Worm (Caenorhabditis elegans) whole organism, young adult: ENCODE measurements around the gene F44G4.6.

Experiments used
- B0035.1 ChIP-seq: sonication (generic microtip); optimal IDR thresholded peaks from 2 replicates; lab custom pipeline; 2016; ENCODE audit warnings: missing genetic modification characterization, mild to moderate bottlenecking, missing compliant biosample characterization, missing genotype, missing genetic modification reagents
- B0336.3 ChIP-seq: fragments of 200-800 bp; sonication (Bioruptor generic); IDR thresholded peaks from 2 replicates; pipeline ENCODE4 v1.3.6; 2022; ENCODE audit warnings: missing genetic modification characterization, missing compliant biosample characterization
- C06A6.2 ChIP-seq: fragments of 200-800 bp; sonication (Bioruptor generic); conservative IDR thresholded peaks from 2 replicates; pipeline ENCODE4 v1.3.6; 2022; ENCODE audit warnings: missing genetic modification characterization, missing compliant biosample characterization
- F10E7.11 ChIP-seq: sonication (generic microtip); optimal IDR thresholded peaks from 2 replicates; lab custom pipeline; 2017; ENCODE audit warnings: mild to moderate bottlenecking, missing genetic modification characterization, moderate library complexity, missing compliant biosample characterization
- F33H1.4 ChIP-seq: fragments of 200-800 bp; sonication (Bioruptor generic); IDR thresholded peaks from 2 replicates; pipeline ENCODE4 v1.3.6; 2022; ENCODE audit warnings: missing genetic modification reagents, missing genetic modification characterization, missing compliant biosample characterization
- F39B2.1 ChIP-seq: fragments of 200-800 bp; sonication (Bioruptor generic); IDR thresholded peaks from 2 replicates; pipeline ENCODE4 v1.3.6; 2022; ENCODE audit warnings: missing genetic modification reagents, missing genetic modification characterization, missing compliant biosample characterization
- F57A8.1 ChIP-seq: fragments of 200-800 bp; sonication (Bioruptor generic); optimal IDR thresholded peaks from 2 replicates; lab custom pipeline; 2018; ENCODE audit warnings: mild to moderate bottlenecking, missing genetic modification characterization, moderate library complexity, missing compliant biosample characterization
- Y53G8AR.9 ChIP-seq: fragments of 200-800 bp; sonication (Bioruptor generic); conservative IDR thresholded peaks from 2 replicates; pipeline ENCODE4 v1.3.6; 2022; ENCODE audit warnings: missing genetic modification reagents, missing genetic modification characterization, missing compliant biosample characterization
- Y56A3A.18 ChIP-seq: fragments of 200-800 bp; sonication (Bioruptor generic); IDR thresholded peaks from 2 replicates; pipeline ENCODE4 v1.3.6; 2022; ENCODE audit warnings: missing genetic modification reagents, missing genetic modification characterization, missing compliant biosample characterization
- athp-1 ChIP-seq: sonication (generic microtip); optimal IDR thresholded peaks from 2 replicates; lab custom pipeline; 2017; ENCODE audit warnings: mild to moderate bottlenecking, missing genetic modification characterization, missing compliant biosample characterization
- attf-5 ChIP-seq: fragments of 200-800 bp; sonication (Bioruptor generic); optimal IDR thresholded peaks from 2 replicates; lab custom pipeline; 2018; ENCODE audit warnings: mild to moderate bottlenecking, missing genetic modification characterization, missing compliant biosample characterization
- cebp-1 ChIP-seq, 2 experiments: fragments of 200-800 bp in 1 of 2; sonication (Bioruptor generic) in 1 of 2; sonication (generic microtip) in 1 of 2; IDR thresholded peaks in 1 of 2; optimal IDR thresholded peaks in 1 of 2; 2 replicates each; pipeline versions ENCODE4 v1.3.6 to Lab custom; 2017 to 2022; ENCODE audit warnings: missing compliant biosample characterization in 2 of 2, missing genetic modification characterization in 2 of 2, mild to moderate bottlenecking in 1 of 2, missing genetic modification reagents in 1 of 2, moderate library complexity in 1 of 2
- ceh-91 ChIP-seq: fragments of 200-800 bp; sonication (Bioruptor generic); IDR thresholded peaks from 2 replicates; pipeline ENCODE4 v1.3.6; 2022; ENCODE audit warnings: missing genetic modification reagents, missing genetic modification characterization, missing compliant biosample characterization
- chd-7 ChIP-seq: sonication (generic microtip); optimal IDR thresholded peaks from 2 replicates; lab custom pipeline; 2016; ENCODE audit warnings: mild to moderate bottlenecking, missing genetic modification characterization, moderate library complexity, missing compliant biosample characterization
- die-1 ChIP-seq: sonication (generic microtip); optimal IDR thresholded peaks from 2 replicates; lab custom pipeline; 2016; ENCODE audit warnings: missing genotype, mild to moderate bottlenecking, missing genetic modification characterization, missing compliant biosample characterization
- dpff-1 ChIP-seq: sonication (generic microtip); optimal IDR thresholded peaks from 2 replicates; lab custom pipeline; 2017; ENCODE audit warnings: mild to moderate bottlenecking, missing genetic modification characterization, missing compliant biosample characterization
- dpl-1 ChIP-seq: fragments of 150-350 bp; optimal IDR thresholded peaks from 2 replicates; lab custom pipeline; 2014; ENCODE audit warnings: missing biosample characterization, missing genetic modification reagents, missing genetic modification characterization
- gei-17 ChIP-seq: fragments of 200-800 bp; sonication (Bioruptor generic); optimal IDR thresholded peaks from 2 replicates; lab custom pipeline; 2018; ENCODE audit warnings: mild to moderate bottlenecking, missing genetic modification characterization, missing compliant biosample characterization
- lag-1 ChIP-seq: fragments of 200-800 bp; sonication (Bioruptor generic); IDR thresholded peaks from 2 replicates; pipeline ENCODE4 v1.3.6; 2022; ENCODE audit warnings: missing genetic modification reagents, missing genetic modification characterization, missing compliant biosample characterization
- lin-40 ChIP-seq: sonication (generic microtip); optimal IDR thresholded peaks from 2 replicates; lab custom pipeline; 2016; ENCODE audit warnings: missing genetic modification characterization, mild to moderate bottlenecking, missing compliant biosample characterization, missing genotype, missing genetic modification reagents
- lsy-27 ChIP-seq: sonication (generic microtip); optimal IDR thresholded peaks from 2 replicates; lab custom pipeline; 2017; ENCODE audit warnings: missing genetic modification characterization, mild to moderate bottlenecking, missing compliant biosample characterization, antibody characterized with exemption, missing genotype, borderline replicate concordance; ENCODE audit not compliant: insufficient read depth
- mes-4 ChIP-seq: sonication (generic microtip); optimal IDR thresholded peaks from 2 replicates; lab custom pipeline; 2016; ENCODE audit warnings: missing genotype, missing genetic modification characterization, missing compliant biosample characterization
- mxl-1 ChIP-seq: sonication (generic microtip); optimal IDR thresholded peaks from 2 replicates; lab custom pipeline; 2016; ENCODE audit warnings: missing genetic modification characterization, missing compliant biosample characterization
- nfya-1 ChIP-seq: sonication (generic microtip); optimal IDR thresholded peaks from 2 replicates; lab custom pipeline; 2017; ENCODE audit warnings: antibody characterized with exemption, missing compliant biosample characterization, missing genetic modification characterization, borderline replicate concordance; ENCODE audit not compliant: insufficient read depth
- nhr-80 ChIP-seq: sonication (generic microtip); optimal IDR thresholded peaks from 2 replicates; lab custom pipeline; 2016; ENCODE audit warnings: missing genetic modification characterization, missing compliant biosample characterization
- pbrm-1 ChIP-seq: fragments of 200-800 bp; sonication (Bioruptor generic); IDR thresholded peaks from 2 replicates; pipeline ENCODE4 v1.3.6; 2022; ENCODE audit warnings: missing genetic modification reagents, missing genetic modification characterization, missing compliant biosample characterization
- pha-4 ChIP-seq: fragments of 150-350 bp; sonication (generic microtip); optimal IDR thresholded peaks from 2 replicates; lab custom pipeline; 2014; ENCODE audit warnings: missing biosample characterization, missing genetic modification reagents, missing genetic modification characterization
- rcor-1 ChIP-seq: fragments of 200-800 bp; sonication (Bioruptor generic); IDR thresholded peaks from 2 replicates; pipeline ENCODE4 v1.3.6; 2022; ENCODE audit warnings: missing genetic modification reagents, missing genetic modification characterization, missing compliant biosample characterization
- repo-1 ChIP-seq: sonication (generic microtip); optimal IDR thresholded peaks from 2 replicates; lab custom pipeline; 2017; ENCODE audit warnings: mild to moderate bottlenecking, missing genetic modification characterization, missing compliant biosample characterization
- snpc-1.3 ChIP-seq: sonication (generic microtip); optimal IDR thresholded peaks from 2 replicates; lab custom pipeline; 2017; ENCODE audit warnings: missing genetic modification characterization, mild to moderate bottlenecking, missing compliant biosample characterization, antibody characterized with exemption, moderate library complexity, missing genotype, missing genetic modification reagents; ENCODE audit not compliant: insufficient read depth
- tbp1 ChIP-seq: fragments of 200-800 bp; sonication (Bioruptor generic); optimal IDR thresholded peaks from 2 replicates; lab custom pipeline; 2018; ENCODE audit warnings: mild to moderate bottlenecking, missing genetic modification characterization, missing compliant biosample characterization
- unc-130 ChIP-seq: sonication (generic microtip); optimal IDR thresholded peaks from 2 replicates; lab custom pipeline; 2016; ENCODE audit warnings: missing genetic modification reagents, missing genetic modification characterization, missing compliant biosample characterization
- unc-62 ChIP-seq: fragments of 150-350 bp; optimal IDR thresholded peaks from 2 replicates; lab custom pipeline; 2014; ENCODE audit warnings: missing biosample characterization, missing genetic modification reagents, missing genetic modification characterization
- zfh-2 ChIP-seq: fragments of 200-800 bp; sonication (Bioruptor generic); conservative IDR thresholded peaks from 2 replicates; pipeline ENCODE4 v1.3.6; 2022; ENCODE audit warnings: missing genetic modification reagents, missing genetic modification characterization, missing compliant biosample characterization
- zim-3 ChIP-seq: sonication (generic microtip); optimal IDR thresholded peaks from 2 replicates; lab custom pipeline; 2017; ENCODE audit warnings: mild to moderate bottlenecking, missing genetic modification characterization, moderate library complexity, missing compliant biosample characterization
- ztf-18 ChIP-seq: sonication (generic microtip); optimal IDR thresholded peaks from 2 replicates; lab custom pipeline; 2016; ENCODE audit warnings: missing genotype, mild to moderate bottlenecking, missing genetic modification characterization, missing compliant biosample characterization
- ztf-25 ChIP-seq: fragments of 200-800 bp; sonication (Bioruptor generic); IDR thresholded peaks from 2 replicates; pipeline ENCODE4 v1.3.6; 2022; ENCODE audit warnings: missing genetic modification reagents, missing genetic modification characterization, missing compliant biosample characterization
- ztf-28 ChIP-seq: fragments of 200-800 bp; sonication (Bioruptor generic); IDR thresholded peaks from 2 replicates; pipeline ENCODE4 v1.3.6; 2022; ENCODE audit warnings: missing genetic modification reagents, missing genetic modification characterization, missing compliant biosample characterization

The F44G4.6 gene

ce11 chrII:8990267-8990666 lies 11.3 kb downstream of the F44G4.6 start:
- TF ChIP-seq attf-5 (peak; percentile 24), ztf-25 (GFP tag; lab: Robert Waterston, UW) (no peak), chd-7 (tag; lab: Kevin White, UChicago) (no peak), unc-62 (GFP tag; lab: Kevin White, UChicago) (peak; percentile 80), ztf-28 (GFP tag; lab: Robert Waterston, UW) (no peak), ztf-18 (tag; lab: Kevin White, UChicago) (no peak), zim-3 (tag; lab: Kevin White, UChicago) (no peak), cebp-1 (GFP tag; IDR thresholded peaks at IDR 0.05; lab: Robert Waterston, UW) (peak; percentile 63; the same call in 1 of the 2 replicates), cebp-1 (tag; optimal IDR thresholded peaks at IDR 0.05; lab: Kevin White, UChicago) (peak; percentile 80), mes-4 (no peak), nhr-80 (peak; percentile 35)

ce11 chrII:8989444-8989843 lies 12.1 kb downstream of the F44G4.6 start, which contains the start of gene C18E9.9:
C18E9.9 (minus strand) TSS chrII:8989544.
- TF ChIP-seq mxl-1 (tag; lab: Kevin White, UChicago) (no peak), C06A6.2 (GFP tag; lab: Robert Waterston, UW) (no peak), F39B2.1 (no peak), F33H1.4 (GFP tag; lab: Robert Waterston, UW) (no peak), F10E7.11 (tag; lab: Kevin White, UChicago) (no peak), ceh-91 (GFP tag; lab: Robert Waterston, UW) (no peak), B0035.1 (no peak), dpff-1 (tag; lab: Kevin White, UChicago) (no peak), lag-1 (GFP tag; lab: Robert Waterston, UW) (no peak), pbrm-1 (GFP tag; lab: Robert Waterston, UW) (no peak), cebp-1 (GFP tag; IDR thresholded peaks at IDR 0.05; lab: Robert Waterston, UW) (no peak), cebp-1 (tag; optimal IDR thresholded peaks at IDR 0.05; lab: Kevin White, UChicago) (no peak), athp-1 (tag; lab: Kevin White, UChicago) (no peak), B0336.3 (GFP tag; lab: Robert Waterston, UW) (no peak), unc-130 (no peak), die-1 (tag; lab: Kevin White, UChicago) (no peak), lsy-27 (tag; lab: Kevin White, UChicago) (no peak), ztf-18 (tag; lab: Kevin White, UChicago) (no peak), tbp1 (GFP tag; lab: Kevin White, UChicago) (no peak), nfya-1 (no peak), repo-1 (tag; lab: Kevin White, UChicago) (no peak)

- TF ChIP-seq dpff-1 (tag; lab: Kevin White, UChicago) (no peak), snpc-1.3 (tag; lab: Kevin White, UChicago) (no peak), Y53G8AR.9 (GFP tag; lab: Robert Waterston, UW) (0 out of 2 replicates have a peak, but pooled peaks have one; percentile 21), dpl-1 (GFP tag; lab: Kevin White, UChicago) (no peak), gei-17 (GFP tag; lab: Kevin White, UChicago) (no peak), unc-62 (GFP tag; lab: Kevin White, UChicago) (no peak), repo-1 (tag; lab: Kevin White, UChicago) (no peak)
Observed at ce11 chrII:8987962-8988361, 13.6 kb downstream of the F44G4.6 start, which contains the start of gene C18E9.8. C18E9.8 (minus strand) TSS chrII:8988062.

- TF ChIP-seq zfh-2 (no peak), zim-3 (tag; lab: Kevin White, UChicago) (no peak), F57A8.1 (GFP tag; lab: Kevin White, UChicago) (no peak), ztf-18 (tag; lab: Kevin White, UChicago) (no peak), rcor-1 (GFP tag; lab: Robert Waterston, UW) (no peak), Y56A3A.18 (GFP tag; lab: Robert Waterston, UW) (no peak), pha-4 (tag; lab: Kevin White, UChicago) (no peak), lin-40 (tag; lab: Kevin White, UChicago) (no peak)
Observed at ce11 chrII:8982683-8983082, 18.9 kb downstream of the F44G4.6 start, which contains the start of gene C18E9.7. C18E9.7 (minus strand) TSS chrII:8982783.
